Worm (Caenorhabditis elegans): ENCODE measurements around the gene slrp-1.

ce11 chrV:13563841-13564240, 1.8 kb upstream of the slrp-1 start, which contains the start of gene grl-17:
- TF ChIP-seq lsy-2 (tag; optimal IDR thresholded peaks at IDR 0.05) (no peak), egl-27 (tag; optimal IDR thresholded peaks at IDR 0.05) (no peak), lin-35 (GFP tag; optimal IDR thresholded peaks at IDR 0.05) (no peak)
